Fruit fly (Drosophila melanogaster): ENCODE measurements around the gene mthl5.
A peak's percentile ranks its signal among the peaks of the same experiment; 100 is the strongest.

mthl5 gene

dm6 chr3R:11869675-11870074 lies 17.3 kb downstream of the mthl5 start (continued):
- TF ChIP-seq Sry-β (GFP tag; optimal IDR thresholded peaks at IDR 0.05) = no peak
- TF ChIP-seq scrt (GFP tag; optimal IDR thresholded peaks at IDR 0.05) = no peak
- TF ChIP-seq lola (GFP tag; optimal IDR thresholded peaks at IDR 0.05) = no peak
- no peak for TF ChIP-seq CG10431 (GFP tag; optimal IDR thresholded peaks at IDR 0.05)
- TF ChIP-seq tx (GFP tag; optimal IDR thresholded peaks at IDR 0.05) = no peak
- TF ChIP-seq pum (GFP tag; optimal IDR thresholded peaks at IDR 0.05) = no peak
- TF ChIP-seq Myb (GFP tag; optimal IDR thresholded peaks at IDR 0.05) = no peak
- no peak for TF ChIP-seq Doc3 (GFP tag; IDR thresholded peaks at IDR 0.05; ENCODE audit: partially characterized antibody)
- peak; percentile 99 for TF ChIP-seq CG5180 (GFP tag; optimal IDR thresholded peaks at IDR 0.05)
- no peak for TF ChIP-seq sima (GFP tag; optimal IDR thresholded peaks at IDR 0.05)
- no peak for TF ChIP-seq NfI (GFP tag; optimal IDR thresholded peaks at IDR 0.05)
- TF ChIP-seq Antp (GFP tag; optimal IDR thresholded peaks at IDR 0.05) = no peak
- TF ChIP-seq D19A (tag; optimal IDR thresholded peaks at IDR 0.05) = peak; percentile 49
- TF ChIP-seq CG13624 (GFP tag; optimal IDR thresholded peaks at IDR 0.05) = no peak
- TF ChIP-seq CG2712 (tag; optimal IDR thresholded peaks at IDR 0.05) = peak; percentile 51
- no peak for TF ChIP-seq knrl (GFP tag; IDR thresholded peaks at IDR 0.05; ENCODE audit: partially characterized antibody)
- no peak for TF ChIP-seq CG30431 (GFP tag; optimal IDR thresholded peaks at IDR 0.05)
- no peak for TF ChIP-seq fd3F (GFP tag; optimal IDR thresholded peaks at IDR 0.05)
- no peak for TF ChIP-seq CG6175 (GFP tag; IDR thresholded peaks at IDR 0.05)
- no peak for TF ChIP-seq CG4360 (GFP tag; IDR thresholded peaks at IDR 0.05)
- no peak for TF ChIP-seq pros (GFP tag; optimal IDR thresholded peaks at IDR 0.05)
- TF ChIP-seq CG2889 (GFP tag; IDR thresholded peaks at IDR 0.05) = no peak
- TF ChIP-seq zfh1 (GFP tag; IDR thresholded peaks at IDR 0.05) = peak; percentile 62; the same call in 2 of the 3 replicates
- TF ChIP-seq sob (GFP tag; IDR thresholded peaks at IDR 0.05) = peak; percentile 48
- TF ChIP-seq BEAF-32 (GFP tag; optimal IDR thresholded peaks at IDR 0.05) = no peak
- no peak for TF ChIP-seq NK7.1 (GFP tag; optimal IDR thresholded peaks at IDR 0.05)
- no peak for TF ChIP-seq CG31224 (GFP tag; IDR thresholded peaks at IDR 0.05)
- TF ChIP-seq CG9215 (GFP tag; IDR thresholded peaks at IDR 0.05) = no peak
- no peak for TF ChIP-seq wek (GFP tag; optimal IDR thresholded peaks at IDR 0.05)
- peak; percentile 53 for TF ChIP-seq CG18262 (tag; optimal IDR thresholded peaks at IDR 0.05)
- TF ChIP-seq row (GFP tag; IDR thresholded peaks at IDR 0.05) = peak; percentile 29; the same call in 1 of the 3 replicates
- no peak for TF ChIP-seq CG16813 (GFP tag; IDR thresholded peaks at IDR 0.05; ENCODE audit: partially characterized antibody)
- TF ChIP-seq Ssrp (tag; optimal IDR thresholded peaks at IDR 0.05) = no peak
- no peak for TF ChIP-seq Gug (GFP tag; IDR thresholded peaks at IDR 0.05)
- TF ChIP-seq Dek (tag; optimal IDR thresholded peaks at IDR 0.05) = no peak
- no peak for TF ChIP-seq grau (tag; optimal IDR thresholded peaks at IDR 0.05)
- TF ChIP-seq CG8924 (tag; optimal IDR thresholded peaks at IDR 0.05) = no peak
- no peak for TF ChIP-seq ro (GFP tag; IDR thresholded peaks at IDR 0.05)
- TF ChIP-seq CG10565 (GFP tag; optimal IDR thresholded peaks at IDR 0.05) = no peak
- no peak for TF ChIP-seq HLHmδ (GFP tag; optimal IDR thresholded peaks at IDR 0.05)
- no peak for TF ChIP-seq rib (GFP tag; IDR thresholded peaks at IDR 0.05)
- TF ChIP-seq B-H2 (GFP tag; optimal IDR thresholded peaks at IDR 0.05) = no peak
- no peak for TF ChIP-seq CG10462 (GFP tag; optimal IDR thresholded peaks at IDR 0.05)
- TF ChIP-seq zen (tag; optimal IDR thresholded peaks at IDR 0.05) = no peak
- TF ChIP-seq TFAM (GFP tag; optimal IDR thresholded peaks at IDR 0.05) = no peak
- TF ChIP-seq Hr51 (GFP tag; optimal IDR thresholded peaks at IDR 0.05) = no peak
- TF ChIP-seq da (GFP tag; optimal IDR thresholded peaks at IDR 0.05) = no peak
- no peak for TF ChIP-seq CG17612 (GFP tag; IDR thresholded peaks at IDR 0.05)
- TF ChIP-seq E2f2 (GFP tag; IDR thresholded peaks at IDR 0.05) = no peak
- TF ChIP-seq CG2678 (tag; optimal IDR thresholded peaks at IDR 0.05) = peak; percentile 50
- TF ChIP-seq CG15514 (GFP tag; optimal IDR thresholded peaks at IDR 0.05) = no peak

Data from whole organism, embryonic.